Worm (Caenorhabditis elegans): ENCODE results near the gene arp-6.

arp-6 gene

DNA sequence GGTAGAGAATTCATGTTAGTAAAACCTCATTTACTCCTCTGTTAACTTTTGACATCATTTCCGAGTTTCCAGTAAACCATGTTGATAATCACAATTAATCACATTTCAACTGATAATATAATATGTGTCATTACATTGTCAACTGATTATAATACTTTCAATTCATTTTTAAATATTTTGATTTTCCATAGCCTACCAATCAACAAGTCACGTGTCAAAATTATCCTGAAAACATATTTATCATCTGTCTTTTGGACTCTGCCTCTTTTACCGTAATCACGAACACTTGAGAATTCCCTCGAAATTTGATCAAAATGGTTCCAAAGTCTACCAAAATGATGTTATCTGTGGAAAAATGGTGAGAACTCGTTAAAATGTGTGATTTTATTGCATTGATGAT lies 36.9 kb upstream of the arp-6 start:
- no peak for TF ChIP-seq nhr-12 (tag; optimal IDR thresholded peaks at IDR 0.05)
- TF ChIP-seq elt-2 (tag; optimal IDR thresholded peaks at IDR 0.05): peak; percentile 79
- TF ChIP-seq pqm-1 (tag; optimal IDR thresholded peaks at IDR 0.05): peak; percentile 72
- TF ChIP-seq ceh-28 (tag; optimal IDR thresholded peaks at IDR 0.05): no peak

- TF ChIP-seq pha-4 (tag; optimal IDR thresholded peaks at IDR 0.05): no peak
- TF ChIP-seq elt-2 (tag; optimal IDR thresholded peaks at IDR 0.05): peak; percentile 82
- peak; percentile 32 for TF ChIP-seq pqm-1 (tag; optimal IDR thresholded peaks at IDR 0.05)
Observed at ce11 chrII:8073222-8073621, 36.1 kb upstream of the arp-6 start, which contains the start of gene gpcp-2. Gene gpcp-2 (minus strand): TSS chrII:8073374.

DNA sequence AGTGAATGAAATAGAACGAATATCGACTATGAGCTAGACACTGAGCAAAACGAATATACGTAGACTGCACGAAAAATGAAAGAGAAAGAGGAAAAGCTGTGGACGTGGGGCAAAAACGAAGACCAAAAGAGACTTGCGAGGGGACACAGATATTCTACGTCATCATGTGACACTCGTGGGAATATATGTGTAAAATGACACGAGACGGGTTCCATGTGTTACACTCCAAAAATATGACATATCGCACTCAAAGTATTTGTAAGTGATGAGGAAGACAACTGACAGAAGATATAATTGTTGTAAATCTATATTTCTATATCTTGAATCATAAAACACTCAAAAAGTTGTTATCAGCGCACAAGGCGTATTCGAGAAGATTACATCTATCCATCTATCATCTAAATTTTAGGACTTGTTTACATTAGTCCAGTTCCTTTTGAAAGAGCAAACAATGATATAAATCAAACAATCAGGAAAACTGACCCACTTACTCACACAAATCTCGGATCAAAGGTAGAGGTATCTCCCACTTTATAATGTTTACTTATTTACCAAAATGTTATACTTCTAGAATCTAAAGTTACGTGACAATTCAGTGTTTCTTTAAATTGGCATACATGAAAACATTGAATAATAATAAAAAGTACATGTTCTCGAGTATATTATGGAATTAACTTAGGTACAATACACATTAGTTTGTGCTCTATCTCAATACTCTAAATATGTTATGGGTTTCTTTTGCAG lies 34.8 kb upstream of the arp-6 start:
- peak; percentile 55 for TF ChIP-seq nfya-1 (tag; optimal IDR thresholded peaks at IDR 0.05; ENCODE audit: insufficient read depth)
- TF ChIP-seq ceh-9 (tag; optimal IDR thresholded peaks at IDR 0.05): no peak
- TF ChIP-seq pha-4 (tag; optimal IDR thresholded peaks at IDR 0.05): peak; percentile 69
- TF ChIP-seq ceh-82 (tag; optimal IDR thresholded peaks at IDR 0.05): no peak
- TF ChIP-seq nhr-43 (tag; optimal IDR thresholded peaks at IDR 0.05; ENCODE audit: poor library complexity, severe bottlenecking): peak; percentile 56
- TF ChIP-seq mdl-1 (tag; optimal IDR thresholded peaks at IDR 0.05): peak; percentile 55
- TF ChIP-seq nhr-25 (tag; optimal IDR thresholded peaks at IDR 0.05): peak; percentile 35
- no peak for TF ChIP-seq sea-2 (GFP tag; optimal IDR thresholded peaks at IDR 0.05)
- TF ChIP-seq elt-2 (tag; optimal IDR thresholded peaks at IDR 0.05): no peak
- peak; percentile 36 for TF ChIP-seq lin-39 (tag; optimal IDR thresholded peaks at IDR 0.05)
- TF ChIP-seq fkh-10 (GFP tag; optimal IDR thresholded peaks at IDR 0.05): peak; percentile 8
- peak; percentile 20 for TF ChIP-seq lin-15B (tag; optimal IDR thresholded peaks at IDR 0.05)
- TF ChIP-seq elt-3 (tag; optimal IDR thresholded peaks at IDR 0.05): no peak
- TF ChIP-seq fkh-2 (tag; optimal IDR thresholded peaks at IDR 0.05): no peak
- peak; percentile 22 for TF ChIP-seq egl-27 (tag; optimal IDR thresholded peaks at IDR 0.05)
- peak; percentile 69 for TF ChIP-seq unc-62 (GFP tag; optimal IDR thresholded peaks at IDR 0.05)
- TF ChIP-seq eor-1 (tag; optimal IDR thresholded peaks at IDR 0.05): no peak
- no peak for TF ChIP-seq skn-1 (tag; optimal IDR thresholded peaks at IDR 0.05)
- TF ChIP-seq hmg-11 (tag; optimal IDR thresholded peaks at IDR 0.05): peak; percentile 52
- TF ChIP-seq aly-2 (tag; optimal IDR thresholded peaks at IDR 0.05): no peak
- peak; percentile 57 for TF ChIP-seq nhr-11 (tag; optimal IDR thresholded peaks at IDR 0.05)
- TF ChIP-seq tbx-2 (tag; optimal IDR thresholded peaks at IDR 0.05): peak; percentile 1

DNA sequence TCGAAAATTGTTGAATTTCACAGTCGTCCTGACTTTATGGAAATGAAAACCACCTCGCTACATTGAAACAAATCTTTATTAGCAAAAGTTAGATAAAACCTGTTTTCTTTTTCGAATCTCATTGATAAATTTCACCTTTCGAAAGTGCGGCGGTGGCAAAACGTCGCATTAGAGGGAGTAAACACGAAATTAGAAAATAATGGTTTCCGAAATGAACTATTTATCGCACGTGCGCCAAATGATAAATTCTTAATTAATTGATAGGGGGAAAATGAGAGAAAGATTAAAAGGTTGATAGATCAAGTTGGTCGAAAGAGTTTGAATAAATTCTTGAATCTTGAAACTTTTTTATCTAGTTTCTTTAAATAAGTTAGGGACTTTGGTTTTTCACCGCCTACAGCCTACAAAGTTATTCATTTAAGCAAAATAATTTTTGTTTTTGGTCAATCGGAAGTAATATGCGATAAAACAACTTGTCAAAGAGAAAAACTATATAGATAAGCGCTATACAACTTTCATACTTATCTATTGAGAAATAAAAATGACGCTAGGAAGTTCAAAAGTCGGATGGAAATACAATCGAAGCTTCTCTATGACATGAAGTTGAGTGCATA lies 34.0 kb upstream of the arp-6 start:
- no peak for TF ChIP-seq nhr-28 (tag; optimal IDR thresholded peaks at IDR 0.05)
- TF ChIP-seq elt-1 (tag; optimal IDR thresholded peaks at IDR 0.05): no peak
- TF ChIP-seq egl-5 (tag; optimal IDR thresholded peaks at IDR 0.05): no peak
- no peak for TF ChIP-seq nhr-67 (tag; optimal IDR thresholded peaks at IDR 0.05)
- TF ChIP-seq nhr-25 (tag; optimal IDR thresholded peaks at IDR 0.05): no peak
- no peak for TF ChIP-seq nhr-12 (tag; optimal IDR thresholded peaks at IDR 0.05)
- no peak for TF ChIP-seq lin-15B (tag; optimal IDR thresholded peaks at IDR 0.05)
- no peak for TF ChIP-seq ceh-16 (tag; optimal IDR thresholded peaks at IDR 0.05)
- TF ChIP-seq lsy-12 (tag; optimal IDR thresholded peaks at IDR 0.05): no peak
- TF ChIP-seq elt-2 (tag; optimal IDR thresholded peaks at IDR 0.05): peak; percentile 72
- no peak for TF ChIP-seq jun-1 (tag; optimal IDR thresholded peaks at IDR 0.05)
- no peak for TF ChIP-seq elt-3 (tag; optimal IDR thresholded peaks at IDR 0.05)
- no peak for TF ChIP-seq ZK546.5 (tag; optimal IDR thresholded peaks at IDR 0.05)
- TF ChIP-seq snpc-4 (tag; optimal IDR thresholded peaks at IDR 0.05): no peak
- no peak for TF ChIP-seq ztf-4 (tag; optimal IDR thresholded peaks at IDR 0.05)
- no peak for TF ChIP-seq unc-62 (GFP tag; optimal IDR thresholded peaks at IDR 0.05)
- no peak for TF ChIP-seq ceh-28 (tag; optimal IDR thresholded peaks at IDR 0.05)
- no peak for TF ChIP-seq eor-1 (tag; optimal IDR thresholded peaks at IDR 0.05)
- no peak for TF ChIP-seq ama-1 (optimal IDR thresholded peaks at IDR 0.05)
- no peak for TF ChIP-seq egl-27 (tag; optimal IDR thresholded peaks at IDR 0.05)
- no peak for TF ChIP-seq nhr-11 (tag; optimal IDR thresholded peaks at IDR 0.05)
- TF ChIP-seq ceh-82 (tag; optimal IDR thresholded peaks at IDR 0.05): no peak
- peak; percentile 38 for TF ChIP-seq nhr-43 (tag; optimal IDR thresholded peaks at IDR 0.05; ENCODE audit: poor library complexity, severe bottlenecking)
- TF ChIP-seq unc-39 (tag; optimal IDR thresholded peaks at IDR 0.05): no peak
- peak; percentile 32 for TF ChIP-seq pqm-1 (tag; optimal IDR thresholded peaks at IDR 0.05)
- no peak for TF ChIP-seq daf-12 (tag; optimal IDR thresholded peaks at IDR 0.05)
- TF ChIP-seq ceh-9 (tag; optimal IDR thresholded peaks at IDR 0.05): no peak
- no peak for TF ChIP-seq fkh-2 (tag; optimal IDR thresholded peaks at IDR 0.05)
- TF ChIP-seq nhr-77 (tag; optimal IDR thresholded peaks at IDR 0.05): no peak
- TF ChIP-seq zag-1 (tag; optimal IDR thresholded peaks at IDR 0.05): no peak
- TF ChIP-seq lin-39 (tag; optimal IDR thresholded peaks at IDR 0.05): no peak
- peak; percentile 7 for TF ChIP-seq nhr-23 (tag; optimal IDR thresholded peaks at IDR 0.05)
- TF ChIP-seq pha-4 (tag; optimal IDR thresholded peaks at IDR 0.05): no peak
